Fruit fly (Drosophila melanogaster): ENCODE data around the gene CG43867.

DNA sequence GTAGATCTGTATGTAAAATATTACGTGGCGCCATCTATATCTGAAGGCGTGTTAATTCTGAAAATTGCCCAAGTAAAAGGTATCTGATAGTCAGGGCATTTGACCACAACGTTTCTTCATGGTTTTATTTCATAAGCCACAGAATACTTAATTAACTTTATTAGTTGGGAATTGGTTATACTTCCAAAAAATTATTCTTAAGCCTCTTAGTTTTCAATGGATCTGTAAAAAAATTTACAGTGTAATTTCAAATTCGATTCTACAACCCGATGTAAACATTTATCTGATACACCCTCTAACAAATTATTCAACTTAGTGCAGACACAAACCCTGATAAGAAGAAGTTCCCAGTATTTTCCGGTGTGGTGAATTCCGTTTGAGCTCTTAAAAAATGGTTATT, 84.3 kb downstream of the CG43867 start:
- no peak for TF ChIP-seq cnc (optimal IDR thresholded peaks at IDR 0.05)
- TF ChIP-seq tj (GFP tag; optimal IDR thresholded peaks at IDR 0.05) = no peak
- TF ChIP-seq kay (GFP tag; ENCODE audit: borderline replicate concordance) = no peak
- TF ChIP-seq CG11617 (GFP tag; optimal IDR thresholded peaks at IDR 0.05) = no peak
- no peak for TF ChIP-seq Mnt (GFP tag; optimal IDR thresholded peaks at IDR 0.05)
- TF ChIP-seq CG7101 (tag; optimal IDR thresholded peaks at IDR 0.05) = no peak
- no peak for TF ChIP-seq CG5204 (GFP tag; optimal IDR thresholded peaks at IDR 0.05)
- TF ChIP-seq ovo (GFP tag; optimal IDR thresholded peaks at IDR 0.05) = no peak
- no peak for TF ChIP-seq pad (GFP tag; optimal IDR thresholded peaks at IDR 0.05)
- no peak for TF ChIP-seq CG12768 (GFP tag; optimal IDR thresholded peaks at IDR 0.05)
- no peak for TF ChIP-seq cic (GFP tag; optimal IDR thresholded peaks at IDR 0.05)
- no peak for TF ChIP-seq CG1620 (GFP tag; optimal IDR thresholded peaks at IDR 0.05)

Measured in whole organism, adult.